Worm (Caenorhabditis elegans) whole organism, young adult: ENCODE measurements around the gene T01B7.5.

Source experiments
- B0261.1 ChIP-seq: sonication (generic microtip); optimal IDR thresholded peaks from 2 replicates; lab custom pipeline; 2016; ENCODE audit warnings: mild to moderate bottlenecking, missing genetic modification characterization, moderate library complexity, missing compliant biosample characterization
- F10E7.11 ChIP-seq: sonication (generic microtip); optimal IDR thresholded peaks from 2 replicates; lab custom pipeline; 2017; ENCODE audit warnings: mild to moderate bottlenecking, missing genetic modification characterization, moderate library complexity, missing compliant biosample characterization
- let-526 ChIP-seq: fragments of 200-800 bp; sonication (Bioruptor generic); IDR thresholded peaks from 2 replicates; pipeline ENCODE4 v1.3.6; 2022; ENCODE audit warnings: missing genetic modification reagents, missing genetic modification characterization, missing compliant biosample characterization
- nhr-27 ChIP-seq: fragments of 200-800 bp; sonication (Bioruptor generic); optimal IDR thresholded peaks from 2 replicates; lab custom pipeline; 2018; ENCODE audit warnings: mild to moderate bottlenecking, missing genetic modification characterization, moderate library complexity, missing compliant biosample characterization
- sptf-2 ChIP-seq: fragments of 200-800 bp; sonication (Bioruptor generic); optimal IDR thresholded peaks from 2 replicates; lab custom pipeline; 2018; ENCODE audit warnings: mild to moderate bottlenecking, missing genetic modification characterization, missing compliant biosample characterization
- unc-62 ChIP-seq: fragments of 150-350 bp; optimal IDR thresholded peaks from 2 replicates; lab custom pipeline; 2014; ENCODE audit warnings: missing biosample characterization, missing genetic modification reagents, missing genetic modification characterization

- no peak for TF ChIP-seq F10E7.11 (tag; lab: Kevin White, UChicago)
- no peak for TF ChIP-seq let-526
- TF ChIP-seq sptf-2, result no peak
- no peak for TF ChIP-seq unc-62 (GFP tag; lab: Kevin White, UChicago)
- no peak for TF ChIP-seq B0261.1
- no peak for TF ChIP-seq nhr-27 (tag; lab: Kevin White, UChicago)
Observed at ce11 chrII:8751686-8752085, 35.1 kb downstream of the T01B7.5 start, which contains the start of gene atf-2.
